Worm (Caenorhabditis elegans) whole organism, young adult: ENCODE measurements around the gene F20D6.11.

Experiments used
- F57C9.4 ChIP-seq: sonication (generic microtip); optimal IDR thresholded peaks from 2 replicates; lab custom pipeline; 2017; ENCODE audit warnings: mild to moderate bottlenecking, missing genetic modification characterization, missing compliant biosample characterization
- Y79H2A.3 ChIP-seq: fragments of 200-800 bp; sonication (Bioruptor generic); conservative IDR thresholded peaks from 2 replicates; pipeline ENCODE4 v1.3.6; 2022; ENCODE audit warnings: missing genetic modification reagents, missing genetic modification characterization, missing compliant biosample characterization
- akir-1 ChIP-seq: fragments of 200-800 bp; sonication (Bioruptor generic); optimal IDR thresholded peaks from 2 replicates; lab custom pipeline; 2018; ENCODE audit warnings: mild to moderate bottlenecking, missing genetic modification characterization, moderate library complexity, missing compliant biosample characterization
- dpff-1 ChIP-seq: sonication (generic microtip); optimal IDR thresholded peaks from 2 replicates; lab custom pipeline; 2017; ENCODE audit warnings: mild to moderate bottlenecking, missing genetic modification characterization, missing compliant biosample characterization
- madf-3 ChIP-seq: fragments of 200-800 bp; sonication (Bioruptor generic); IDR thresholded peaks from 2 replicates; pipeline ENCODE4 v1.3.6; 2022; ENCODE audit warnings: missing genetic modification reagents, missing genetic modification characterization, missing compliant biosample characterization
- snpc-4 ChIP-seq, 5 experiments: fragments of 150-350 bp in 1 of 5; sonication (generic microtip) in 4 of 5; optimal IDR thresholded peaks; 2 replicates each; lab custom pipeline; 2014 to 2018; ENCODE audit warnings: missing genetic modification characterization in 5 of 5, missing biosample characterization in 3 of 5, antibody characterized with exemption in 2 of 5, mild to moderate bottlenecking in 2 of 5, missing compliant biosample characterization in 2 of 5, missing genotype in 2 of 5, moderate library complexity in 2 of 5, missing genetic modification reagents in 1 of 5
- xnd-1 ChIP-seq: sonication (generic microtip); optimal IDR thresholded peaks from 2 replicates; lab custom pipeline; 2016; ENCODE audit warnings: missing genotype, missing genetic modification reagents, missing genetic modification characterization, missing compliant biosample characterization

DNA sequence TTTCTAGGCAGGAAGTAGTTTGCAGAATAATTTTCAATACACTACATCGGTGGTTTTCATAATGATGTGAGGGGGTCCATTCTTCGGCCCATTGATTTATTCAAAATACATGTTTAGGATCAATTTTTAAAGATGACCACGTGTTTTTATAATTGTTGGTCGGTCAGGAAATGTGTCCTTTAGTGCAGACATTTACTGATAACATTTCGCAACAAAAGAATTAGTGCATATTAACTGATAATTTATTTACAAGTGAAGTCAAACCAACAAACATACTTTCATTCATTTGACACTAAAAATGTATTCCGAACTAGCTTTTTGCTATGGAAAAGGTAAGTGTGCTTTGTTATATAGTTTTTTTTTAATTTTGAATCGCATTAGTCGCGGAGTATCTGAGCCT, 37.2 kb downstream of the F20D6.11 start, which contains the start of gene F20D6.5:
- TF ChIP-seq madf-3 (GFP tag; lab: Robert Waterston, UW), result no peak
- TF ChIP-seq akir-1, result no peak
- TF ChIP-seq xnd-1 (tag; lab: Kevin White, UChicago), result no peak
- no peak for TF ChIP-seq dpff-1 (tag; lab: Kevin White, UChicago)
- no peak for TF ChIP-seq snpc-4 (GFP tag; optimal IDR thresholded peaks at IDR 0.05; lab: Kevin White, UChicago)
- TF ChIP-seq snpc-4 (tag; optimal IDR thresholded peaks at IDR 0.05; lab: Kevin White, UChicago), result no peak
- TF ChIP-seq F57C9.4 (tag; lab: Kevin White, UChicago), result no peak
- TF ChIP-seq Y79H2A.3 (GFP tag; lab: Robert Waterston, UW), result no peak
